Fruit fly (Drosophila melanogaster): ENCODE data around the gene p130CAS.

p130CAS gene

DNA sequence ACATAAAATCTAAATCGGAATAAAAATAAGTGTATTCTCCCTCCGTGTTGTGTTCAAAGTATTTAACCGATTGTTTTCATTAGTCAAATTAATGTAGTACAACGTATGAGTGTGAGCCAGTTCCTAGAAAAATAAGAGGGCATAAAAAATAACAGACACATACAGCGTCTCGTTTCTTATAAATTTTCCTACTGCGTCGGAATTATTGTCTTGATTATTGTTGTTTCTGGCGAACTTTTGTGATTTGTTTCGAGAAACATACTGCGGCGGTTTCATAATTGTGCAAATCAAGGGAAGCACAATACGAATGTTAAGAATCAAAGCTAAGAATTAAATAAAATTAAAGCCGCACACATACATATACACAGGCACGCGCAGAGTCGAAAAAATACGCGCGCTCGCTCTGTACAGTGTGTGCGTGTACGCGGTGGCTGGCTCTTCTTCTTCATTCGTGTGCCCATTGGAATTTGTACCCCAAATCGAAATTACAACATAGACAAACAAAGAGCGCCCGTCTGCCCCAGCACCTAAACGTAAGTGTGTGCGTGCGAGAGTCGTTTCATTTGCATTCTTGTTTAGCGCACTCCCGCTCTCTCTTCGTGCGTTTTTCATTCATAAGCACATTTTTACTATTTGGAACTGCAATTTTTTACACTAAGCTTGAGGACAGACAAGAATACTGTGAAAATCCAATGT, 20.5 kb upstream of the p130CAS start (continued):
- TF ChIP-seq sna (GFP tag; IDR thresholded peaks at IDR 0.05; ENCODE audit: partially characterized antibody) (no peak), chm (GFP tag; IDR thresholded peaks at IDR 0.05) (peak; percentile 42; the same call in 1 of the 2 replicates), Ada2b (GFP tag; IDR thresholded peaks at IDR 0.05) (no peak), mld (GFP tag; IDR thresholded peaks at IDR 0.05; ENCODE audit: partially characterized antibody) (no peak), ATbp (GFP tag; optimal IDR thresholded peaks at IDR 0.05) (no peak), hbn (GFP tag; IDR thresholded peaks at IDR 0.05; ENCODE audit: partially characterized antibody) (no peak), CG15479 (GFP tag; optimal IDR thresholded peaks at IDR 0.05) (no peak), CG11456 (GFP tag; IDR thresholded peaks at IDR 0.05) (no peak), Dip2 (GFP tag; IDR thresholded peaks at IDR 0.05) (no peak), CG9215 (GFP tag; IDR thresholded peaks at IDR 0.05) (no peak), Usf (GFP tag; optimal IDR thresholded peaks at IDR 0.05) (no peak), CG31441 (GFP tag; IDR thresholded peaks at IDR 0.05) (no peak), Xbp1 (GFP tag; optimal IDR thresholded peaks at IDR 0.05) (no peak), ab (GFP tag; optimal IDR thresholded peaks at IDR 0.05) (no peak), bab2 (GFP tag; optimal IDR thresholded peaks at IDR 0.05) (no peak), CG32532 (GFP tag; IDR thresholded peaks at IDR 0.05) (peak; percentile 64; the same call in 1 of the 2 replicates), corto (GFP tag; optimal IDR thresholded peaks at IDR 0.05) (no peak), CG1792 (GFP tag; optimal IDR thresholded peaks at IDR 0.05) (no peak), HmgZ (tag; optimal IDR thresholded peaks at IDR 0.05) (peak; percentile 6), fd3F (GFP tag; optimal IDR thresholded peaks at IDR 0.05) (no peak), maf-S (GFP tag; optimal IDR thresholded peaks at IDR 0.05) (no peak), unc-4 (GFP tag; IDR thresholded peaks at IDR 0.05; ENCODE audit: partially characterized antibody) (no peak), Ets97D (GFP tag; optimal IDR thresholded peaks at IDR 0.05) (no peak), CG17186 (GFP tag; optimal IDR thresholded peaks at IDR 0.05) (no peak), luna (GFP tag; optimal IDR thresholded peaks at IDR 0.05) (no peak), CG16779 (GFP tag; IDR thresholded peaks at IDR 0.05) (no peak), al (GFP tag; IDR thresholded peaks at IDR 0.05) (no peak), ftz-f1 (GFP tag; optimal IDR thresholded peaks at IDR 0.05) (no peak), D (optimal IDR thresholded peaks at IDR 0.05) (no peak), D (GFP tag; optimal IDR thresholded peaks at IDR 0.05) (no peak), HLHmδ (GFP tag; optimal IDR thresholded peaks at IDR 0.05) (no peak), CG10267 (tag; optimal IDR thresholded peaks at IDR 0.05) (no peak), Tbp (GFP tag; optimal IDR thresholded peaks at IDR 0.05) (no peak), CTCF (GFP tag; optimal IDR thresholded peaks at IDR 0.05) (no peak), Hey (tag; optimal IDR thresholded peaks at IDR 0.05) (no peak), kni (GFP tag; optimal IDR thresholded peaks at IDR 0.05) (no peak), twi (tag; optimal IDR thresholded peaks at IDR 0.05) (no peak), E2f2 (GFP tag; IDR thresholded peaks at IDR 0.05) (no peak), Dad (GFP tag; optimal IDR thresholded peaks at IDR 0.05) (no peak), pfk (GFP tag; optimal IDR thresholded peaks at IDR 0.05) (peak; percentile 62), Meics (GFP tag; optimal IDR thresholded peaks at IDR 0.05) (peak; percentile 5), CG10462 (GFP tag; optimal IDR thresholded peaks at IDR 0.05) (no peak), CG9797 (GFP tag; optimal IDR thresholded peaks at IDR 0.05) (no peak), CG10959 (GFP tag; IDR thresholded peaks at IDR 0.05) (no peak), HmgD (GFP tag; optimal IDR thresholded peaks at IDR 0.05) (no peak), Stat92E (GFP tag; optimal IDR thresholded peaks at IDR 0.05) (no peak), emc (GFP tag; optimal IDR thresholded peaks at IDR 0.05) (no peak), CG3995 (GFP tag; optimal IDR thresholded peaks at IDR 0.05) (no peak), Sox102F (GFP tag; optimal IDR thresholded peaks at IDR 0.05) (no peak), danr (GFP tag; IDR thresholded peaks at IDR 0.05) (no peak), gem (tag; optimal IDR thresholded peaks at IDR 0.05) (no peak), bowl (GFP tag; IDR thresholded peaks at IDR 0.05) (no peak)

All from whole organism, embryonic.